Fruit fly (Drosophila melanogaster) S2 (cell line): ENCODE data around the gene CG13311.

ENCODE experiments used
- CG8478 ChIP-seq: fragments of >200 bp; optimal IDR thresholded peaks from 2 replicates; lab custom pipeline; 2018
- CTCF ChIP-seq, 2 experiments: fragments of >200 bp; optimal IDR thresholded peaks; 2 replicates each; lab custom pipeline; 2018

- TF ChIP-seq CG8478: no peak
- no peak for TF ChIP-seq CTCF (optimal IDR thresholded peaks at IDR 0.05; lab: Kevin White, UChicago)
Measured at dm6 chr3L:8827133-8827867, 25.3 kb upstream of the CG13311 start, which contains the start of gene dally.
